Fruit fly (Drosophila melanogaster) whole organism, embryonic: ENCODE data around the gene Taf6.

ENCODE experiments used
- Antp ChIP-seq: fragments of 200-800 bp; sonication (Bioruptor generic); optimal IDR thresholded peaks from 3 replicates; lab custom pipeline; 2016; ENCODE audit warnings: missing biosample characterization, missing genetic modification characterization
- Atf3 ChIP-seq: fragments of 200-800 bp; sonication (Bioruptor generic); optimal IDR thresholded peaks from 3 replicates; lab custom pipeline; 2016; ENCODE audit warnings: missing biosample characterization, missing genetic modification characterization
- Atf6 ChIP-seq: fragments of 200-800 bp; sonication (Bioruptor generic); IDR thresholded peaks from 2 replicates; pipeline ENCODE4 v1.3.6; 2022; ENCODE audit warnings: missing biosample characterization, missing genetic modification characterization
- B-H1 ChIP-seq: fragments of 200-800 bp; sonication (Bioruptor generic); IDR thresholded peaks from 3 replicates; pipeline ENCODE4 v1.3.6; 2022; ENCODE audit warnings: missing biosample characterization, missing genetic modification characterization
- CG10565 ChIP-seq: fragments of 200-800 bp; sonication (Bioruptor generic); optimal IDR thresholded peaks from 3 replicates; lab custom pipeline; 2016; ENCODE audit warnings: missing biosample characterization, mild to moderate bottlenecking, missing genetic modification characterization
- CG11398 ChIP-seq: fragments of 200-800 bp; sonication (Bioruptor generic); optimal IDR thresholded peaks from 2 replicates; lab custom pipeline; 2016; ENCODE audit warnings: missing biosample characterization, missing genetic modification characterization
- CG12391 ChIP-seq: fragments of 200-800 bp; sonication (Bioruptor generic); optimal IDR thresholded peaks from 3 replicates; lab custom pipeline; 2018; ENCODE audit warnings: missing biosample characterization, mild to moderate bottlenecking, missing genetic modification characterization, moderate library complexity
- CG14860 ChIP-seq: fragments of 200-800 bp; sonication (Bioruptor generic); IDR thresholded peaks from 3 replicates; pipeline ENCODE4 v1.3.6; 2022; ENCODE audit warnings: missing biosample characterization, missing genetic modification characterization; ENCODE audit not compliant: partially characterized antibody
- CG1603 ChIP-seq: fragments of 200-800 bp; sonication (Bioruptor generic); optimal IDR thresholded peaks from 2 replicates; lab custom pipeline; 2019; ENCODE audit warnings: missing biosample characterization, mild to moderate bottlenecking, missing genetic modification characterization, moderate library complexity
- CG18476 ChIP-seq: fragments of 200-800 bp; sonication (Bioruptor generic); optimal IDR thresholded peaks from 2 replicates; lab custom pipeline; 2016; ENCODE audit warnings: missing biosample characterization, mild to moderate bottlenecking, missing genetic modification characterization
- CG2120 ChIP-seq: fragments of 200-800 bp; sonication (Bioruptor generic); optimal IDR thresholded peaks from 3 replicates; lab custom pipeline; 2016; ENCODE audit warnings: missing biosample characterization, missing genetic modification characterization
- CG2129 ChIP-seq: fragments of 200-800 bp; sonication (Bioruptor generic); IDR thresholded peaks from 2 replicates; pipeline ENCODE4 v1.3.6; 2022; ENCODE audit warnings: missing biosample characterization, missing genetic modification characterization; ENCODE audit not compliant: partially characterized antibody
- CG2202 ChIP-seq: fragments of 200-800 bp; sonication (Bioruptor generic); optimal IDR thresholded peaks from 2 replicates; lab custom pipeline; 2018; ENCODE audit warnings: missing biosample characterization, mild to moderate bottlenecking, missing genetic modification characterization
- CG33213 ChIP-seq: fragments of 200-800 bp; sonication (Bioruptor generic); optimal IDR thresholded peaks from 3 replicates; lab custom pipeline; 2016; ENCODE audit warnings: missing biosample characterization, missing genetic modification characterization
- CG3407 ChIP-seq: fragments of 200-800 bp; sonication (Bioruptor generic); optimal IDR thresholded peaks from 2 replicates; lab custom pipeline; 2018; ENCODE audit warnings: missing biosample characterization, mild to moderate bottlenecking, missing genetic modification characterization
- CG34376 ChIP-seq: fragments of 200-800 bp; sonication (Bioruptor generic); optimal IDR thresholded peaks from 2 replicates; lab custom pipeline; 2018; ENCODE audit warnings: missing biosample characterization, mild to moderate bottlenecking, missing genetic modification characterization
- CG3726 ChIP-seq: fragments of 200-800 bp; sonication (Bioruptor generic); IDR thresholded peaks from 3 replicates; pipeline ENCODE4, ENCODE4 v1.3.6; 2022; ENCODE audit warnings: missing biosample characterization, missing genetic modification characterization
- CG4360 ChIP-seq: fragments of 200-800 bp; sonication (Bioruptor generic); IDR thresholded peaks from 2 replicates; pipeline ENCODE4 v1.3.6; 2022; ENCODE audit warnings: missing biosample characterization, missing genetic modification characterization
- CG7357 ChIP-seq: fragments of 200-800 bp; sonication (Bioruptor generic); IDR thresholded peaks from 3 replicates; pipeline ENCODE4 v1.3.6; 2022; ENCODE audit warnings: missing biosample characterization, missing genetic modification characterization
- CG7786 ChIP-seq: fragments of 200-800 bp; sonication (Bioruptor generic); optimal IDR thresholded peaks from 2 replicates; lab custom pipeline; 2016; ENCODE audit warnings: missing biosample characterization, missing genetic modification characterization
- CG7963 ChIP-seq: fragments of 200-800 bp; sonication (Bioruptor generic); IDR thresholded peaks from 3 replicates; pipeline ENCODE4 v1.3.6; 2022; ENCODE audit warnings: missing biosample characterization, missing genetic modification characterization; ENCODE audit not compliant: partially characterized antibody
- CG7987 ChIP-seq: fragments of 200-800 bp; sonication (Bioruptor generic); optimal IDR thresholded peaks from 2 replicates; lab custom pipeline; 2018; ENCODE audit warnings: missing biosample characterization, mild to moderate bottlenecking, missing genetic modification characterization, moderate library complexity
- CG9932 ChIP-seq: fragments of 200-800 bp; sonication (Bioruptor generic); IDR thresholded peaks from 2 replicates; pipeline ENCODE4 v1.3.6; 2022; ENCODE audit warnings: missing biosample characterization, missing genetic modification characterization
- H2.0 ChIP-seq: fragments of 200-800 bp; sonication (Bioruptor generic); IDR thresholded peaks from 2 replicates; pipeline ENCODE4 v1.3.6; 2022; ENCODE audit warnings: missing biosample characterization, missing genetic modification characterization
- HHEX ChIP-seq: fragments of 200-800 bp; sonication (Bioruptor generic); optimal IDR thresholded peaks from 3 replicates; lab custom pipeline; 2017; ENCODE audit warnings: missing biosample characterization, mild to moderate bottlenecking, missing genetic modification characterization, missing genetic modification reagents
- HLH4C ChIP-seq: fragments of 200-800 bp; sonication (Bioruptor generic); IDR thresholded peaks from 3 replicates; pipeline ENCODE4 v1.3.6; 2022; ENCODE audit warnings: missing biosample characterization, missing genetic modification characterization; ENCODE audit not compliant: partially characterized antibody
- Hmx ChIP-seq: fragments of 200-800 bp; sonication (Bioruptor generic); optimal IDR thresholded peaks from 2 replicates; lab custom pipeline; 2016; ENCODE audit warnings: missing biosample characterization, missing genetic modification characterization
- Hr78 ChIP-seq, 2 experiments: fragments of 200-800 bp in 1 of 2; fragments of >200 bp in 1 of 2; sonication (Bioruptor generic) in 1 of 2; optimal IDR thresholded peaks; 2 replicates each; lab custom pipeline; 2017 to 2019; ENCODE audit warnings: missing biosample characterization in 2 of 2, missing genetic modification characterization in 2 of 2, mild to moderate bottlenecking in 1 of 2, moderate library complexity in 1 of 2
- Hsf ChIP-seq: fragments of 200-800 bp; sonication (Bioruptor generic); optimal IDR thresholded peaks from 3 replicates; lab custom pipeline; 2016; ENCODE audit warnings: missing biosample characterization, missing genetic modification characterization
- Jarid2 ChIP-seq: fragments of 200-800 bp; sonication (Bioruptor generic); optimal IDR thresholded peaks from 3 replicates; lab custom pipeline; 2017; ENCODE audit warnings: mild to moderate bottlenecking, missing biosample characterization, missing genetic modification reagents, missing genetic modification characterization
- Lpt ChIP-seq: fragments of >200 bp; optimal IDR thresholded peaks from 2 replicates; lab custom pipeline; 2018; ENCODE audit warnings: missing biosample characterization, missing genetic modification characterization
- Neu2 ChIP-seq: fragments of 200-800 bp; sonication (Bioruptor generic); optimal IDR thresholded peaks from 3 replicates; lab custom pipeline; 2016; ENCODE audit warnings: missing biosample characterization, missing genetic modification characterization, borderline replicate concordance
- Nf-YC ChIP-seq: fragments of 200-800 bp; optimal IDR thresholded peaks from 3 replicates; lab custom pipeline; 2019; ENCODE audit warnings: missing biosample characterization, mild to moderate bottlenecking, missing genetic modification characterization, moderate library complexity
- Tbp ChIP-seq: fragments of >200 bp; optimal IDR thresholded peaks from 2 replicates; lab custom pipeline; 2018; ENCODE audit warnings: missing biosample characterization, missing genetic modification characterization
- cas ChIP-seq: fragments of 200-800 bp; sonication (Bioruptor generic); IDR thresholded peaks from 2 replicates; pipeline ENCODE4 v1.3.6; 2022; ENCODE audit warnings: missing biosample characterization, missing genetic modification characterization
- caup ChIP-seq: fragments of 200-800 bp; sonication (Bioruptor generic); optimal IDR thresholded peaks from 3 replicates; lab custom pipeline; 2017; ENCODE audit warnings: missing biosample characterization, mild to moderate bottlenecking, missing genetic modification characterization, moderate library complexity; ENCODE audit not compliant: severe bottlenecking
- chm ChIP-seq: fragments of 200-800 bp; sonication (Bioruptor generic); IDR thresholded peaks from 2 replicates; pipeline ENCODE4 v1.3.6; 2022; ENCODE audit warnings: missing biosample characterization, missing genetic modification characterization
- croc ChIP-seq: fragments of 200-800 bp; sonication (Bioruptor generic); conservative IDR thresholded peaks from 3 replicates; pipeline ENCODE4 v1.3.6; 2022; ENCODE audit warnings: missing biosample characterization, missing genetic modification characterization
- cwo ChIP-seq: fragments of 200-800 bp; sonication (Bioruptor generic); optimal IDR thresholded peaks from 3 replicates; lab custom pipeline; 2017; ENCODE audit warnings: missing biosample characterization, missing genetic modification characterization, mild to moderate bottlenecking, moderate library complexity, missing genetic modification reagents
- da ChIP-seq: fragments of 200-800 bp; sonication (Bioruptor generic); optimal IDR thresholded peaks from 2 replicates; lab custom pipeline; 2016; ENCODE audit warnings: missing biosample characterization, missing genetic modification characterization
- ewg ChIP-seq: fragments of 200-800 bp; sonication (Bioruptor generic); optimal IDR thresholded peaks from 3 replicates; lab custom pipeline; 2017; ENCODE audit warnings: mild to moderate bottlenecking, missing biosample characterization, missing genetic modification reagents, missing genetic modification characterization
- fd3F ChIP-seq: fragments of 200-800 bp; sonication (Bioruptor generic); optimal IDR thresholded peaks from 2 replicates; lab custom pipeline; 2018; ENCODE audit warnings: missing biosample characterization, mild to moderate bottlenecking, missing genetic modification characterization, moderate library complexity
- gem ChIP-seq: fragments of 200-800 bp; sonication (Bioruptor generic); optimal IDR thresholded peaks from 2 replicates; lab custom pipeline; 2019; ENCODE audit warnings: missing biosample characterization, mild to moderate bottlenecking, missing genetic modification characterization, moderate library complexity
- gro ChIP-seq: fragments of 200-800 bp; sonication (Bioruptor generic); optimal IDR thresholded peaks from 2 replicates; lab custom pipeline; 2016; ENCODE audit warnings: missing biosample characterization, missing genetic modification characterization
- ken ChIP-seq: fragments of 200-800 bp; sonication (Bioruptor generic); IDR thresholded peaks from 3 replicates; pipeline ENCODE4 v1.3.6; 2022; ENCODE audit warnings: missing biosample characterization, missing genetic modification characterization
- pfk ChIP-seq: fragments of 200-800 bp; sonication (Bioruptor generic); optimal IDR thresholded peaks from 2 replicates; lab custom pipeline; 2018; ENCODE audit warnings: missing biosample characterization, mild to moderate bottlenecking, missing genetic modification characterization, moderate library complexity
- pho ChIP-seq: fragments of 200-800 bp; sonication (Bioruptor generic); optimal IDR thresholded peaks from 2 replicates; lab custom pipeline; 2016; ENCODE audit warnings: missing biosample characterization, missing genetic modification characterization
- psq ChIP-seq: fragments of 200-800 bp; sonication (Bioruptor generic); optimal IDR thresholded peaks from 2 replicates; lab custom pipeline; 2017; ENCODE audit warnings: missing biosample characterization, missing genetic modification characterization
- sna ChIP-seq: fragments of 200-800 bp; sonication (Bioruptor generic); IDR thresholded peaks from 2 replicates; pipeline ENCODE4 v1.3.6; 2022; ENCODE audit warnings: missing biosample characterization, missing genetic modification characterization; ENCODE audit not compliant: partially characterized antibody
- yki ChIP-seq: fragments of >200 bp; optimal IDR thresholded peaks from 3 replicates; lab custom pipeline; 2018

The Taf6 gene

dm6 chr3L:19557197-19557995 lies 41.5 kb upstream of the Taf6 start:
- TF ChIP-seq H2.0 (GFP tag; lab: Robert Waterston, UW) (no peak), psq (GFP tag; lab: Kevin White, UChicago) (no peak), CG14860 (no peak), pfk (no peak), sna (GFP tag; lab: Robert Waterston, UW) (no peak), yki (lab: Kevin White, UChicago) (no peak), ewg (GFP tag; lab: Kevin White, UChicago) (no peak), CG9932 (no peak), CG7357 (GFP tag; lab: Robert Waterston, UW) (no peak), Atf6 (GFP tag; lab: Robert Waterston, UW) (no peak), Hsf (GFP tag; lab: Kevin White, UChicago) (no peak), da (no peak), HHEX (GFP tag; lab: Kevin White, UChicago) (no peak), Nf-YC (no peak), CG7963 (no peak), CG33213 (GFP tag; lab: Kevin White, UChicago) (no peak), ken (GFP tag; lab: Robert Waterston, UW) (no peak), CG10565 (GFP tag; lab: Kevin White, UChicago) (no peak), B-H1 (GFP tag; lab: Robert Waterston, UW) (no peak), cwo (no peak), HLH4C (GFP tag; lab: Robert Waterston, UW) (no peak), CG4360 (GFP tag; lab: Robert Waterston, UW) (no peak), CG18476 (GFP tag; lab: Kevin White, UChicago) (no peak), fd3F (GFP tag; lab: Kevin White, UChicago) (no peak), CG3726 (GFP tag; lab: Robert Waterston, UW) (no peak), Tbp (no peak), Hr78 (GFP tag; optimal IDR thresholded peaks at IDR 0.05; lab: Kevin White, UChicago) (no peak), CG2120 (GFP tag; lab: Kevin White, UChicago) (no peak), caup (GFP tag; lab: Kevin White, UChicago) (no peak), CG1603 (tag; lab: Kevin White, UChicago) (no peak), gem (tag; lab: Kevin White, UChicago) (peak; percentile 64), gro (GFP tag; lab: Kevin White, UChicago) (no peak), croc (no peak), Neu2 (GFP tag; lab: Kevin White, UChicago) (no peak), Jarid2 (GFP tag; lab: Kevin White, UChicago) (no peak), CG7987 (GFP tag; lab: Kevin White, UChicago) (no peak), CG7786 (GFP tag; lab: Kevin White, UChicago) (no peak), Lpt (GFP tag; lab: Kevin White, UChicago) (no peak), Antp (GFP tag; lab: Kevin White, UChicago) (no peak), cas (GFP tag; lab: Robert Waterston, UW) (no peak), Atf3 (GFP tag; lab: Kevin White, UChicago) (no peak), CG11398 (GFP tag; lab: Kevin White, UChicago) (no peak), chm (GFP tag; lab: Robert Waterston, UW) (no peak), CG2202 (tag; lab: Kevin White, UChicago) (no peak), pho (GFP tag; lab: Kevin White, UChicago) (no peak), CG34376 (GFP tag; lab: Kevin White, UChicago) (no peak), Hmx (no peak), CG3407 (no peak), CG12391 (tag; lab: Kevin White, UChicago) (peak; percentile 58), CG2129 (GFP tag; lab: Robert Waterston, UW) (no peak)
